Fruit fly (Drosophila melanogaster) whole organism: ENCODE data around the gene Kif19A.

ENCODE experiments used
- CG8478 ChIP-seq: fragments of >200 bp; optimal IDR thresholded peaks from 2 replicates; lab custom pipeline; 2018; ENCODE audit warnings: inconsistent platforms
- pan ChIP-seq: fragments of >200 bp; optimal IDR thresholded peaks from 2 replicates; lab custom pipeline; 2017
- psq ChIP-seq: fragments of >200 bp; optimal IDR thresholded peaks from 2 replicates; lab custom pipeline; 2017

DNA sequence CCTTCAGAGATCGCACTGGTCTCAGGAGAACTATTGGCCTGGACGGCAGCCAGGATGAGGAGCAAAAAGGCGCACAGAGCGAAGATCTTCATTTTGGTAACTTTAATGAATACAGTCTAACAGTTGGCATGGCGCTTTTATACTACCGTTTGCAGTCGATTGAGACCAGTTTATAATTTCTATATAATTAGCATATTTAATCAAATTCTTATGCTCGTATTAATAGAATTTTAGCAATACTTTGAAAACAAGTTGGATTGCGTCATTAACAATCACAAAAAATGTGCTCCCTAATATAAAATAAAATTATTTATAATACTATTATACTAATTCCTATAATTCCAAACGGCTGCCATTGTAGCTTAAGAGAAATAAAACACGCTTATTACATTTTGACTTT lies 36.1 kb upstream of the Kif19A start, which contains the start of gene CG44215:
- TF ChIP-seq CG8478 (lab: Kevin White, UChicago), result no peak
- no peak for TF ChIP-seq pan (lab: Kevin White, UChicago)
- TF ChIP-seq psq, result no peak
